Fruit fly (Drosophila melanogaster): Measurements from ENCODE around the gene CG14543.

Gene CG14543

dm6 chr3R:26020244-26021171 is 35.9 kb upstream of the CG14543 start (continued):
- TF ChIP-seq gcm (GFP tag; optimal IDR thresholded peaks at IDR 0.05) (peak; percentile 49), B-H1 (GFP tag; IDR thresholded peaks at IDR 0.05) (peak; percentile 47; the same call in 2 of the 3 replicates), Sox102F (GFP tag; optimal IDR thresholded peaks at IDR 0.05) (peak; percentile 78), amos (GFP tag; IDR thresholded peaks at IDR 0.05; ENCODE audit: partially characterized antibody) (no peak), CG4820 (GFP tag; optimal IDR thresholded peaks at IDR 0.05) (peak; percentile 56), peb (GFP tag; IDR thresholded peaks at IDR 0.05) (0 out of 2 replicates have a peak, but pooled peaks have one; percentile 8), zen (tag; optimal IDR thresholded peaks at IDR 0.05) (peak; percentile 47), CG6813 (GFP tag; optimal IDR thresholded peaks at IDR 0.05) (peak; percentile 62), CG10565 (GFP tag; optimal IDR thresholded peaks at IDR 0.05) (no peak), CG12155 (GFP tag; optimal IDR thresholded peaks at IDR 0.05) (peak; percentile 33), insv (GFP tag; optimal IDR thresholded peaks at IDR 0.05) (no peak), CG30431 (GFP tag; optimal IDR thresholded peaks at IDR 0.05) (peak; percentile 6), crp (GFP tag; optimal IDR thresholded peaks at IDR 0.05) (peak in 1 of 2 experiments; percentile 21), CG18476 (GFP tag; optimal IDR thresholded peaks at IDR 0.05) (peak; percentile 10), CHES-1-like (GFP tag; optimal IDR thresholded peaks at IDR 0.05) (no peak), HHEX (GFP tag; optimal IDR thresholded peaks at IDR 0.05) (peak; percentile 44), sob (GFP tag; IDR thresholded peaks at IDR 0.05) (peak; percentile 57), CG4424 (GFP tag; optimal IDR thresholded peaks at IDR 0.05) (peak; percentile 58), MTF-1 (GFP tag; optimal IDR thresholded peaks at IDR 0.05; ENCODE audit: borderline replicate concordance) (peak; percentile 46), row (GFP tag; IDR thresholded peaks at IDR 0.05) (peak; percentile 66), pzg (GFP tag; optimal IDR thresholded peaks at IDR 0.05) (no peak), maf-S (GFP tag; optimal IDR thresholded peaks at IDR 0.05) (no peak), Sox100B (GFP tag; optimal IDR thresholded peaks at IDR 0.05) (peak; percentile 76), CG10321 (GFP tag; IDR thresholded peaks at IDR 0.05) (no peak), CG13775 (GFP tag; optimal IDR thresholded peaks at IDR 0.05) (peak; percentile 49), CG12219 (GFP tag; optimal IDR thresholded peaks at IDR 0.05) (peak; percentile 52), CG13296 (GFP tag; optimal IDR thresholded peaks at IDR 0.05) (peak; percentile 43), CG8924 (tag; optimal IDR thresholded peaks at IDR 0.05) (peak; percentile 48), abd-A (tag; optimal IDR thresholded peaks at IDR 0.05) (peak; percentile 87), Rfx (GFP tag; IDR thresholded peaks at IDR 0.05) (peak; percentile 52), rib (GFP tag; IDR thresholded peaks at IDR 0.05) (0 out of 2 replicates have a peak, but pooled peaks have one; percentile 48), sim (GFP tag; IDR thresholded peaks at IDR 0.05) (peak; percentile 60; the same call in 1 of the 2 replicates), Adf1 (GFP tag; IDR thresholded peaks at IDR 0.05) (peak; percentile 88), ssp (GFP tag; IDR thresholded peaks at IDR 0.05) (peak; percentile 31; the same call in 1 of the 2 replicates), Hr78 (GFP tag; optimal IDR thresholded peaks at IDR 0.05) (no peak), lov (optimal IDR thresholded peaks at IDR 0.05) (no peak), lov (GFP tag; IDR thresholded peaks at IDR 0.05) (0 out of 3 replicates have a peak, but pooled peaks have one; percentile 30), run (tag; optimal IDR thresholded peaks at IDR 0.05) (peak; percentile 63), gce (GFP tag; IDR thresholded peaks at IDR 0.05) (peak; percentile 33; the same call in 1 of the 3 replicates), CG14860 (GFP tag; IDR thresholded peaks at IDR 0.05; ENCODE audit: partially characterized antibody) (no peak), CG15601 (tag; optimal IDR thresholded peaks at IDR 0.05) (peak; percentile 57), Med (GFP tag) (peak; percentile 79), H15 (GFP tag; IDR thresholded peaks at IDR 0.05) (no peak; the same call in 2 of the 3 replicates), CG8478 (optimal IDR thresholded peaks at IDR 0.05) (peak; percentile 82), Bdp1 (GFP tag; optimal IDR thresholded peaks at IDR 0.05) (no peak), CG10543 (GFP tag; optimal IDR thresholded peaks at IDR 0.05) (peak; percentile 91), Hr39 (optimal IDR thresholded peaks at IDR 0.05) (no peak), Doc2 (GFP tag; IDR thresholded peaks at IDR 0.05) (no peak)
